Fruit fly (Drosophila melanogaster): ENCODE measurements around the gene for.

Gene for

dm6 chr2L:3632047-3632880, 24.5 kb downstream of the for start (continued):
- TF ChIP-seq CG17829 (tag; optimal IDR thresholded peaks at IDR 0.05), result peak; percentile 100
- TF ChIP-seq Camta (GFP tag; optimal IDR thresholded peaks at IDR 0.05), result peak; percentile 97
- TF ChIP-seq CG9727 (GFP tag; optimal IDR thresholded peaks at IDR 0.05), result peak; percentile 96
- peak; percentile 60; the same call in 1 of the 3 replicates for TF ChIP-seq sr (GFP tag; IDR thresholded peaks at IDR 0.05)
- TF ChIP-seq tio (GFP tag; optimal IDR thresholded peaks at IDR 0.05), result peak; percentile 93
- TF ChIP-seq ap (GFP tag; IDR thresholded peaks at IDR 0.05), result peak; percentile 97
- TF ChIP-seq CG11695 (GFP tag; IDR thresholded peaks at IDR 0.05), result peak; percentile 98
- TF ChIP-seq az2 (GFP tag; optimal IDR thresholded peaks at IDR 0.05), result peak; percentile 92
- no peak for TF ChIP-seq unc-4 (GFP tag; IDR thresholded peaks at IDR 0.05; ENCODE audit: partially characterized antibody)
- TF ChIP-seq Dek (tag; optimal IDR thresholded peaks at IDR 0.05), result peak; percentile 89
- TF ChIP-seq Dp (GFP tag; optimal IDR thresholded peaks at IDR 0.05), result no peak
- peak; percentile 79 for TF ChIP-seq pros (GFP tag; optimal IDR thresholded peaks at IDR 0.05)
- peak; percentile 89 for TF ChIP-seq CG11247 (GFP tag; IDR thresholded peaks at IDR 0.05)
- peak; percentile 97 for TF ChIP-seq tgo (GFP tag; IDR thresholded peaks at IDR 0.05)
- TF ChIP-seq pb (GFP tag; optimal IDR thresholded peaks at IDR 0.05), result peak; percentile 87
- peak; percentile 99 for TF ChIP-seq CG4424 (GFP tag; optimal IDR thresholded peaks at IDR 0.05)
- peak; percentile 94 for TF ChIP-seq CG13424 (tag; optimal IDR thresholded peaks at IDR 0.05)
- peak; percentile 20; the same call in 1 of the 3 replicates for TF ChIP-seq vnd (GFP tag; IDR thresholded peaks at IDR 0.05; ENCODE audit: partially characterized antibody)
- peak; percentile 100 for TF ChIP-seq sens (GFP tag)
- TF ChIP-seq CG10565 (GFP tag; optimal IDR thresholded peaks at IDR 0.05), result peak; percentile 58
- peak; percentile 93 for TF ChIP-seq CG14050 (GFP tag; IDR thresholded peaks at IDR 0.05)
- peak; percentile 99 for TF ChIP-seq Drgx (GFP tag; IDR thresholded peaks at IDR 0.05)
- TF ChIP-seq lbe (GFP tag; optimal IDR thresholded peaks at IDR 0.05), result peak; percentile 94
- peak; percentile 89 for TF ChIP-seq zfh2 (GFP tag; optimal IDR thresholded peaks at IDR 0.05)
- TF ChIP-seq CG6813 (GFP tag; optimal IDR thresholded peaks at IDR 0.05), result peak; percentile 99
- TF ChIP-seq BtbVII (GFP tag; optimal IDR thresholded peaks at IDR 0.05), result peak; percentile 99
- TF ChIP-seq maf-S (GFP tag; optimal IDR thresholded peaks at IDR 0.05), result peak; percentile 97
- peak; percentile 99 for TF ChIP-seq CG18599 (GFP tag; optimal IDR thresholded peaks at IDR 0.05)
- peak; percentile 83 to 94 for TF ChIP-seq bsh (GFP tag; optimal IDR thresholded peaks at IDR 0.05)
- TF ChIP-seq CG11560 (tag; IDR thresholded peaks at IDR 0.05), result peak; percentile 85
- peak; percentile 96 for TF ChIP-seq CG12769 (tag; optimal IDR thresholded peaks at IDR 0.05)
- TF ChIP-seq zf30C (GFP tag; optimal IDR thresholded peaks at IDR 0.05), result peak; percentile 99
- TF ChIP-seq Stat92E (GFP tag; optimal IDR thresholded peaks at IDR 0.05), result peak in 1 of 3 experiments; percentile 94
- peak; percentile 93 for TF ChIP-seq sug (tag; optimal IDR thresholded peaks at IDR 0.05)
- peak; percentile 85 to 97 for TF ChIP-seq chif (GFP tag; optimal IDR thresholded peaks at IDR 0.05)
- TF ChIP-seq CG14667 (GFP tag; IDR thresholded peaks at IDR 0.05), result peak; percentile 97
- TF ChIP-seq CG10959 (GFP tag; IDR thresholded peaks at IDR 0.05), result peak; percentile 94
- 0 out of 2 replicates have a peak, but pooled peaks have one; percentile 10 for TF ChIP-seq inv (GFP tag; IDR thresholded peaks at IDR 0.05; ENCODE audit: partially characterized antibody)
- peak; percentile 91 for TF ChIP-seq CG8281 (tag; optimal IDR thresholded peaks at IDR 0.05)
- TF ChIP-seq Mad (GFP tag; optimal IDR thresholded peaks at IDR 0.05), result peak; percentile 91
- peak; percentile 87 for TF ChIP-seq CG8089 (GFP tag; optimal IDR thresholded peaks at IDR 0.05)
- TF ChIP-seq CG2116 (GFP tag; optimal IDR thresholded peaks at IDR 0.05), result peak; percentile 73
- peak; percentile 76 for TF ChIP-seq bigmax (GFP tag; optimal IDR thresholded peaks at IDR 0.05)
- TF ChIP-seq kah (GFP tag; optimal IDR thresholded peaks at IDR 0.05), result peak; percentile 95
- TF ChIP-seq Awh (GFP tag; IDR thresholded peaks at IDR 0.05), result peak; percentile 98
- TF ChIP-seq YL-1 (GFP tag; optimal IDR thresholded peaks at IDR 0.05), result peak; percentile 53
- TF ChIP-seq CG1647 (GFP tag; optimal IDR thresholded peaks at IDR 0.05), result peak; percentile 91
- TF ChIP-seq NC2α (GFP tag; optimal IDR thresholded peaks at IDR 0.05), result peak; percentile 87
